Worm (Caenorhabditis elegans) whole organism, L3 larva: ENCODE results near the gene flr-4.

Source experiments
- elt-1 ChIP-seq: fragments of 150-350 bp; optimal IDR thresholded peaks from 2 replicates; lab custom pipeline; 2014; ENCODE audit warnings: missing biosample characterization, missing genetic modification characterization
- lin-15B ChIP-seq: fragments of 150-350 bp; optimal IDR thresholded peaks from 2 replicates; lab custom pipeline; 2014; ENCODE audit warnings: missing biosample characterization, missing genetic modification characterization
- lin-39 ChIP-seq: fragments of 150-350 bp; optimal IDR thresholded peaks from 2 replicates; lab custom pipeline; 2018; ENCODE audit warnings: missing biosample characterization, missing genetic modification reagents, missing genetic modification characterization
- mdl-1 ChIP-seq: fragments of 150-350 bp; optimal IDR thresholded peaks from 2 replicates; lab custom pipeline; 2014; ENCODE audit warnings: missing biosample characterization, missing genetic modification characterization
- nfya-1 ChIP-seq: sonication (generic microtip); optimal IDR thresholded peaks from 2 replicates; lab custom pipeline; 2017; ENCODE audit warnings: missing genetic modification characterization, mild to moderate bottlenecking, missing compliant biosample characterization, antibody characterized with exemption, moderate library complexity; ENCODE audit not compliant: insufficient read depth
- nhr-237 ChIP-seq: fragments of 150-350 bp; optimal IDR thresholded peaks from 2 replicates; lab custom pipeline; 2014; ENCODE audit warnings: missing biosample characterization, missing genetic modification characterization
- nhr-28 ChIP-seq: fragments of 150-350 bp; optimal IDR thresholded peaks from 2 replicates; lab custom pipeline; 2014; ENCODE audit warnings: missing biosample characterization, missing genetic modification characterization
- nhr-76 ChIP-seq: fragments of 150-350 bp; sonication (generic microtip); optimal IDR thresholded peaks from 5 replicates; lab custom pipeline; 2014; ENCODE audit warnings: missing biosample characterization, missing genetic modification characterization
- ztf-11 ChIP-seq: fragments of 150-350 bp; optimal IDR thresholded peaks from 2 replicates; lab custom pipeline; 2014; ENCODE audit warnings: missing biosample characterization, missing genetic modification characterization

DNA sequence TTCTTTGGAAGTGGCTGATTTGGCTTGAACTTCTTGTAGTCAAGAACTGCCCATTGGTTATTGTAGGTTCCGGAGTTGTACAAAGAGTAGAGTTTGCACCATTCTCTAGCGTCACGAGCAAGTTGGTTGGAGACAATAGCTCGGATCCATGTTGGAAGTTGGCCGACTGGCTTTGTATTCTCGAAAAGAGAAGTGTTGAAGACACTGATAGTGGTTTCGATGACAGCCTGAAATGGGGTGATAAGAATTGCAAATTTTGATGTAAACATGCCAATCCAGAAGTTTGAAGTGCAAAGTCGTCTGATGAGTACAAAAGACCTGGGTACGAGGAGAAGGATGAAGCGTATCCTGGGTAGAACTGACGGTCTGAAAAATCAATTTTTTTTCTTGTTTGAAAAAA lies 7.1 kb downstream of the flr-4 start:
- TF ChIP-seq mdl-1 (no peak), lin-39 (tag; lab: Kevin White, UChicago) (no peak), elt-1 (tag; lab: Kevin White, UChicago) (no peak), nhr-237 (no peak), nfya-1 (tag; lab: Kevin White, UChicago) (no peak), ztf-11 (tag; lab: Kevin White, UChicago) (no peak), nhr-76 (tag; lab: Kevin White, UChicago) (no peak), nhr-28 (tag; lab: Kevin White, UChicago) (no peak), lin-15B (tag; lab: Kevin White, UChicago) (no peak)
